Fruit fly (Drosophila melanogaster): ENCODE measurements around the gene Polr1D.

Gene Polr1D

DNA sequence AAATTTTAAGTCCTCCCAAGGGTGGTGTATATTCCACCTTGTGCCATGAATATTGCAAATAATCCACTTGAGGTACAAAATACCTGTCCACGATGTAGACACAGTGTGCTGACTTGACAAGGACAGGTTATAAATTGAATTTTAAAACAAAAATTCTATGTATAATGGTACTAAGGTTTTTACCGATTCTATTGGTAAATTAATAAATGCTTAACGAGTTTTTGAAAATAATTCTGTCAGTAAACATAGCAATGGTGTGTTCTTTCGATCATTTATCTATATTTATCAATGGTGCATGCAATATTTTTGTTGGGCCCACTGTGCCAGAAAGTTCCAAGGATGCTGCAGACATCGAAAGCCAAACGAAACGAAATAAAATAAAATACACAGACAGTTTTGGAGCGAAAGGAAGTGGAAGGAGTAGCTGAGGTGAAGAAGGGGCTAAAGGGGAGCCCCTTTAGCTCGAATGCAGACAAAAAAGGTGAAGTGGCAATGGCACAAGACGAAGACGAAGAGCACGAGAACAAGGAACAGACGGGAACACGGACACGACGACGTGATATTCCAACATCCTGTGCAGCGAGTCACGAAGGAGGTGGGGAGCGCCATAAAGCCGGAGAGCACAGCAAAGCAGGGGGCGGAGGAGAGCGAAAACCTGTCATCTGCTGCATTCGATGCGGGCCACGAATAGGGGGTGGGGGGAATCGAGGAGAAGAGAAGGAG lies 1.1 kb upstream of the Polr1D start:
- TF ChIP-seq EcR (GFP tag; optimal IDR thresholded peaks at IDR 0.05) = peak; percentile 92
- TF ChIP-seq rn (GFP tag; IDR thresholded peaks at IDR 0.05) = 0 out of 2 replicates have a peak, but pooled peaks have one; percentile 10
- TF ChIP-seq CG15710 (tag; optimal IDR thresholded peaks at IDR 0.05) = peak; percentile 81
- TF ChIP-seq CG8159 (tag; optimal IDR thresholded peaks at IDR 0.05) = peak; percentile 93
- no peak for TF ChIP-seq CG13204 (GFP tag; optimal IDR thresholded peaks at IDR 0.05)
- no peak for TF ChIP-seq fd96Ca (GFP tag; IDR thresholded peaks at IDR 0.05)
- peak; percentile 80 for TF ChIP-seq Snoo (tag; optimal IDR thresholded peaks at IDR 0.05)
- peak; percentile 62 for TF ChIP-seq CG8301 (tag; optimal IDR thresholded peaks at IDR 0.05)
- 0 out of 3 replicates have a peak, but pooled peaks have one; percentile 47 for TF ChIP-seq CG4496 (GFP tag; IDR thresholded peaks at IDR 0.05)
- no peak for TF ChIP-seq Ets98B (GFP tag; IDR thresholded peaks at IDR 0.05)
- TF ChIP-seq CG32121 (GFP tag; IDR thresholded peaks at IDR 0.05) = no peak
- peak; percentile 89 for TF ChIP-seq D1 (tag; optimal IDR thresholded peaks at IDR 0.05)
- TF ChIP-seq CG9948 (tag; optimal IDR thresholded peaks at IDR 0.05) = peak; percentile 91
- peak; percentile 76 for TF ChIP-seq Pif1A (GFP tag; optimal IDR thresholded peaks at IDR 0.05)
- no peak for TF ChIP-seq CG12605 (GFP tag; IDR thresholded peaks at IDR 0.05)
- TF ChIP-seq gl (tag; optimal IDR thresholded peaks at IDR 0.05) = peak; percentile 52
- peak; percentile 78 for TF ChIP-seq CG14655 (GFP tag; optimal IDR thresholded peaks at IDR 0.05)
- peak; percentile 92 for TF ChIP-seq CG17806 (tag; optimal IDR thresholded peaks at IDR 0.05)
- TF ChIP-seq CG10348 (GFP tag; IDR thresholded peaks at IDR 0.05) = no peak
- peak; percentile 74 for TF ChIP-seq Pif1B (GFP tag; optimal IDR thresholded peaks at IDR 0.05)
- peak; percentile 88 for TF ChIP-seq CG34367 (tag; optimal IDR thresholded peaks at IDR 0.05)

DNA sequence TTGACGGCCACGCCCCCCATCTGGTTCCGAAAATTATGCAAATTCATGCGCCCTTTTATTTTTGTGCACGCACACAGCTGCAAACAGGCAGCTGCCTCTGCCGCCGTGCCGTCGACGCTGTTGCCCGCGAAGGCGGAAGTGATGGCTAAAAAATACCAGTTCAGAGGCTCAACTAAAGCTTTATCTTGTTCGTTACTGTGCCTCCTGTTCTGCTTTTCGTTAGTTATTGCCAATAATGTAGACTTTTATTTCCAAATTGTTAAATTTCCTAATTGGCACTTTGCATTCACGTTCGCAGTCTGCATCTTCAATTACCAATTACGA lies 705 bp downstream of the Polr1D start:
- TF ChIP-seq rn (GFP tag; IDR thresholded peaks at IDR 0.05) (no peak), fd96Ca (GFP tag; IDR thresholded peaks at IDR 0.05) (no peak), CG12605 (GFP tag; IDR thresholded peaks at IDR 0.05) (no peak), EcR (GFP tag; optimal IDR thresholded peaks at IDR 0.05) (no peak), CG9948 (tag; optimal IDR thresholded peaks at IDR 0.05) (no peak), CG32121 (GFP tag; IDR thresholded peaks at IDR 0.05) (no peak), D1 (tag; optimal IDR thresholded peaks at IDR 0.05) (no peak), gl (tag; optimal IDR thresholded peaks at IDR 0.05) (no peak), CG15710 (tag; optimal IDR thresholded peaks at IDR 0.05) (no peak), CG8159 (tag; optimal IDR thresholded peaks at IDR 0.05) (no peak), CG13204 (GFP tag; optimal IDR thresholded peaks at IDR 0.05) (no peak), Snoo (tag; optimal IDR thresholded peaks at IDR 0.05) (no peak), CG34367 (tag; optimal IDR thresholded peaks at IDR 0.05) (no peak), CG14655 (GFP tag; optimal IDR thresholded peaks at IDR 0.05) (no peak), Ets98B (GFP tag; IDR thresholded peaks at IDR 0.05) (no peak), CG8301 (tag; optimal IDR thresholded peaks at IDR 0.05) (no peak), Pif1B (GFP tag; optimal IDR thresholded peaks at IDR 0.05) (no peak), CG10348 (GFP tag; IDR thresholded peaks at IDR 0.05) (no peak), CG4496 (GFP tag; IDR thresholded peaks at IDR 0.05) (no peak), Pif1A (GFP tag; optimal IDR thresholded peaks at IDR 0.05) (no peak)

DNA sequence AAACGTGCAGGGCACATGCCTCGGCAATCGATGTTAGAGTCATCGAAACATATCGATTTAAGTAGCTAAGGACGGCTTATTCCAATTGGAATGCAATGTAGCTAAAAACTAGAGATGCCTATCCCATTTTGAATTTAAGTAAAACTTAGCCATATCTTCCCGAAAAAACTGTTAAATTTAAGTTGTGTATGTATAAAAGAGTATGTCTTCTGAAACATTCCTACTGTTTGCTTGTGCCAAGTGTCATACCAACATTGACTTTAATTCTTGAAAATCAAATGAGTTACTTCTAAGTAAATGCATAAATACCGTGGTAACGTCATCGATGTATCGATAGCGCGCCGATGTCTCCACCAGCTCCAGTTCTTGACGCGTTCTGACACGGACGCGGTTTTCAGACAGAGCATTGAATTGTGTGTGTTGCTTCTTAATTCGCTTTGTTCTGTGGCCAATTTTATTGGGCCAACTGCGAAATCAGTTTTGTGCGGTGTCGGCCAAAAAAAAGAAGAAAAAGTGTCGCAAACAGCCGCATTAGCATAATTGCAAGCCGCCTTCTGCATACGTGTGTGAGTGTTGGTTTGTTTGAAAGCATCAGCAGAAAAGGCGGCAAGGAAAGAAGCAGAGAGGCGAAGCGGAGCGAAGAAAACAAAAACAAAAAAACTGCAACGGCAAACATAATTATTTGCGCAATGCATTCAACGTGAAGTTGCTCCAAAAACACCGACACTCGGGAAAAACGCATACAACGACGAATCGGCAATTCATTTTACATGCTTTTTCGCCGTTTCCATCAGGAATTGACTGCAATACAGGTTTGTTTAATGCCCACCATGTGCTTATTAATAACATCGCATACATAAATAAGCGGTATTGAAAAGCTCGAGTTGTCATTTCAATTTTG lies 1.3 kb downstream of the Polr1D start, which contains the start of gene brat:
TSS of gene brat (plus strand) at position 352 of the 901 bp plus-strand sequence.
- no peak for TF ChIP-seq CG10348 (GFP tag; IDR thresholded peaks at IDR 0.05)
- TF ChIP-seq CG4496 (GFP tag; IDR thresholded peaks at IDR 0.05) = 0 out of 3 replicates have a peak, but pooled peaks have one; percentile 35
- TF ChIP-seq gl (tag; optimal IDR thresholded peaks at IDR 0.05) = no peak
- TF ChIP-seq CG8159 (tag; optimal IDR thresholded peaks at IDR 0.05) = peak; percentile 10
- TF ChIP-seq CG9948 (tag; optimal IDR thresholded peaks at IDR 0.05) = no peak
- TF ChIP-seq CG13204 (GFP tag; optimal IDR thresholded peaks at IDR 0.05) = no peak
- peak; percentile 37 for TF ChIP-seq CG15710 (tag; optimal IDR thresholded peaks at IDR 0.05)
- peak; percentile 16 for TF ChIP-seq CG8301 (tag; optimal IDR thresholded peaks at IDR 0.05)
- no peak for TF ChIP-seq Snoo (tag; optimal IDR thresholded peaks at IDR 0.05)
- no peak; the same call in 1 of the 2 replicates for TF ChIP-seq Ets98B (GFP tag; IDR thresholded peaks at IDR 0.05)
- TF ChIP-seq CG34367 (tag; optimal IDR thresholded peaks at IDR 0.05) = no peak

DNA sequence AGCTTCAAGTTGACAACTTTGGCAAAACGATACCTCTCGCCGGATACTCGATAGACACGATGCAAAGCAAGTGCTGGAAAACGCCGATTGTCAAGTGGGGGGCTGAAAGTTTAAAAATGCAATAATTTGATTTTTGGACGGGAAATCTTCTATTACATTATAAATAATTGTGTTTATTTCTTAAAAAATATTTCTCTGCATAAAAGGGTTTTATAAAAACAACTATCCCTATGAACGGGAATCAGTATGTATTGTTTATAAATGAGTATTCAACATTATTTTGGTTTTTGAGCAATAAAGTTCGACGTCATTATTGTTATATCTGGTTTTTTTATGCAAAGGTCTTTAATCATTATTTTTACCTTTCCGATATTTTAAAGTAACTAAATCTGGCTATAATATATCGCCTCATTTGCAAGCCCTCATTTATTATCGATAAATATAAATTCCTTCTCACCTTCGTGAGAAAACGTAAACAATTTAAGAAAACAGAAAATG lies 3.1 kb downstream of the Polr1D start, which contains the start of the genes AsnRS and DCTN6-p27:
TSS of gene AsnRS (minus strand) at position 50 of the 498 bp plus-strand sequence.
TSS of gene DCTN6-p27 (plus strand) at position 419 of the 498 bp plus-strand sequence.
- TF ChIP-seq CG9948 (tag; optimal IDR thresholded peaks at IDR 0.05) (peak; percentile 25), Ets98B (GFP tag; IDR thresholded peaks at IDR 0.05) (peak; percentile 45), CG15710 (tag; optimal IDR thresholded peaks at IDR 0.05) (peak; percentile 41), Snoo (tag; optimal IDR thresholded peaks at IDR 0.05) (peak; percentile 61), fd96Ca (GFP tag; IDR thresholded peaks at IDR 0.05) (no peak), CG17806 (tag; optimal IDR thresholded peaks at IDR 0.05) (peak; percentile 33), CG8301 (tag; optimal IDR thresholded peaks at IDR 0.05) (no peak), Pif1B (GFP tag; optimal IDR thresholded peaks at IDR 0.05) (no peak), CG8159 (tag; optimal IDR thresholded peaks at IDR 0.05) (peak; percentile 51), D1 (tag; optimal IDR thresholded peaks at IDR 0.05) (no peak), gl (tag; optimal IDR thresholded peaks at IDR 0.05) (no peak), CG4496 (GFP tag; IDR thresholded peaks at IDR 0.05) (peak; percentile 70; the same call in 2 of the 3 replicates), CG12605 (GFP tag; IDR thresholded peaks at IDR 0.05) (no peak)

DNA sequence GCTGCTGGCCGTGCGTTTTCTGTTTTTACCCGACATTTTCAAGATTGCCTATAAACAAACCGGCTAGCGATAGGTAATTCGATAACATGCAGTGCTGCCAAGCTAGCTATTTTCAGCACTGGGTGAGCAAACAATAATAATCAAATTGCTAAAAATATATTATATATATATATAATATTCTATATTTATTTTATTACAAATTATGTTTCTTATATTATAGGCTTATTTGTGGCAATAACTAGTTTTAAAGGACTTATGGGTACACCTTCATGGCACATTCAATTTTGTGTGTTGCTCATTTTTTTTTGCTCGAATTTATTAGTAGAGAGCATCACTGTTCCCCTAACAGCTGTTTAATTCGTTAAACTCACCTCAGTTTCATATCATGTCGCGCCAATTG lies 8.1 kb downstream of the Polr1D start:
- TF ChIP-seq rn (GFP tag; IDR thresholded peaks at IDR 0.05) (no peak), Pif1A (GFP tag; optimal IDR thresholded peaks at IDR 0.05) (no peak), CG12605 (GFP tag; IDR thresholded peaks at IDR 0.05) (no peak), CG4496 (GFP tag; IDR thresholded peaks at IDR 0.05) (no peak), Snoo (tag; optimal IDR thresholded peaks at IDR 0.05) (peak; percentile 64), CG15710 (tag; optimal IDR thresholded peaks at IDR 0.05) (peak; percentile 72), CG34367 (tag; optimal IDR thresholded peaks at IDR 0.05) (peak; percentile 38), CG13204 (GFP tag; optimal IDR thresholded peaks at IDR 0.05) (no peak), Pif1B (GFP tag; optimal IDR thresholded peaks at IDR 0.05) (no peak), CG9948 (tag; optimal IDR thresholded peaks at IDR 0.05) (peak; percentile 29), gl (tag; optimal IDR thresholded peaks at IDR 0.05) (no peak), CG8159 (tag; optimal IDR thresholded peaks at IDR 0.05) (peak; percentile 63), Ets98B (GFP tag; IDR thresholded peaks at IDR 0.05) (no peak; the same call in 1 of the 2 replicates), CG10348 (GFP tag; IDR thresholded peaks at IDR 0.05) (no peak), CG8301 (tag; optimal IDR thresholded peaks at IDR 0.05) (no peak), D1 (tag; optimal IDR thresholded peaks at IDR 0.05) (no peak), CG17806 (tag; optimal IDR thresholded peaks at IDR 0.05) (peak; percentile 38), CG14655 (GFP tag; optimal IDR thresholded peaks at IDR 0.05) (no peak), fd96Ca (GFP tag; IDR thresholded peaks at IDR 0.05) (no peak), CG32121 (GFP tag; IDR thresholded peaks at IDR 0.05) (0 out of 2 replicates have a peak, but pooled peaks have one; percentile 28), EcR (GFP tag; optimal IDR thresholded peaks at IDR 0.05) (no peak)
